Worm (Caenorhabditis elegans) whole organism, L1 larva: ENCODE measurements around the gene srd-18.

Experiments
- C04F5.9 ChIP-seq: sonication (generic microtip); optimal IDR thresholded peaks from 2 replicates; lab custom pipeline; 2016; ENCODE audit warnings: missing genetic modification characterization, missing compliant biosample characterization
- C34B4.2 ChIP-seq: sonication (generic microtip); optimal IDR thresholded peaks from 2 replicates; lab custom pipeline; 2017; ENCODE audit warnings: mild to moderate bottlenecking, missing genetic modification characterization, missing compliant biosample characterization
- alr-1 ChIP-seq: fragments of 200-800 bp; sonication (Bioruptor generic); optimal IDR thresholded peaks from 2 replicates; lab custom pipeline; 2018; ENCODE audit warnings: borderline replicate concordance, mild to moderate bottlenecking, missing genetic modification characterization, missing compliant biosample characterization
- aly-2 ChIP-seq: fragments of 150-350 bp; optimal IDR thresholded peaks from 2 replicates; lab custom pipeline; 2014; ENCODE audit warnings: missing biosample characterization, missing genetic modification characterization
- blmp-1 ChIP-seq: fragments of 150-350 bp; optimal IDR thresholded peaks from 2 replicates; lab custom pipeline; 2014; ENCODE audit warnings: missing biosample characterization, missing genetic modification characterization
- ceh-63 ChIP-seq: fragments of 200-800 bp; sonication (Bioruptor generic); optimal IDR thresholded peaks from 2 replicates; lab custom pipeline; 2018; ENCODE audit warnings: mild to moderate bottlenecking, missing genetic modification characterization, missing compliant biosample characterization
- efl-1 ChIP-seq, 4 experiments: fragments of 150-350 bp; optimal IDR thresholded peaks in 3 of 4; peaks in 1 of 4; 1 replicate in 1 of 4; 2 replicates in 3 of 4; lab custom pipeline; 2014; ENCODE audit warnings: missing biosample characterization in 2 of 4, missing genetic modification characterization in 2 of 4, missing genetic modification reagents in 2 of 4
- elt-2 ChIP-seq: sonication (generic microtip); optimal IDR thresholded peaks from 2 replicates; lab custom pipeline; 2016; ENCODE audit warnings: missing genetic modification characterization, mild to moderate bottlenecking, inconsistent platforms, missing compliant biosample characterization, missing genetic modification reagents
- fkh-8 ChIP-seq: sonication (generic microtip); optimal IDR thresholded peaks from 2 replicates; lab custom pipeline; 2016; ENCODE audit warnings: mild to moderate bottlenecking, missing genetic modification characterization, missing compliant biosample characterization
- hlh-17 ChIP-seq: fragments of 200-800 bp; sonication (Bioruptor generic); optimal IDR thresholded peaks from 2 replicates; lab custom pipeline; 2018; ENCODE audit warnings: missing genetic modification characterization, mild to moderate bottlenecking, missing compliant biosample characterization, moderate library complexity, borderline replicate concordance
- hlh-4 ChIP-seq: sonication (generic microtip); optimal IDR thresholded peaks from 2 replicates; lab custom pipeline; 2016; ENCODE audit warnings: mild to moderate bottlenecking, missing genetic modification characterization, missing compliant biosample characterization
- isw-1 ChIP-seq: fragments of 200-800 bp; sonication (Bioruptor generic); IDR thresholded peaks from 2 replicates; pipeline ENCODE4 v1.3.6; 2022; ENCODE audit warnings: missing genetic modification characterization, missing compliant biosample characterization
- lin-13 ChIP-seq: fragments of 150-350 bp; optimal IDR thresholded peaks from 2 replicates; lab custom pipeline; 2014; ENCODE audit warnings: missing biosample characterization, missing genetic modification reagents, missing genetic modification characterization
- lin-15B ChIP-seq: fragments of 150-350 bp; sonication (generic microtip); optimal IDR thresholded peaks from 3 replicates; lab custom pipeline; 2014; ENCODE audit warnings: missing biosample characterization, missing genetic modification characterization
- lin-35 ChIP-seq, 2 experiments: fragments of 150-350 bp; optimal IDR thresholded peaks; 2 replicates each; lab custom pipeline; 2014; ENCODE audit warnings: missing biosample characterization in 2 of 2, missing genetic modification characterization in 2 of 2, missing genetic modification reagents in 2 of 2
- lin-39 ChIP-seq: fragments of 150-350 bp; optimal IDR thresholded peaks from 2 replicates; lab custom pipeline; 2014; ENCODE audit warnings: missing biosample characterization, missing genetic modification reagents, missing genetic modification characterization
- mdl-1 ChIP-seq, 2 experiments: fragments of 150-350 bp; optimal IDR thresholded peaks; 2 replicates each; lab custom pipeline; 2014 to 2017; ENCODE audit warnings: missing biosample characterization in 2 of 2, missing genetic modification characterization in 2 of 2, inconsistent platforms in 1 of 2
- mep-1 ChIP-seq: fragments of 150-350 bp; optimal IDR thresholded peaks from 2 replicates; lab custom pipeline; 2014; ENCODE audit warnings: missing biosample characterization, missing genetic modification characterization
- nhr-19 ChIP-seq: fragments of 200-800 bp; sonication (Bioruptor generic); conservative IDR thresholded peaks from 2 replicates; pipeline ENCODE4 v1.3.6; 2022; ENCODE audit warnings: missing genetic modification characterization, missing compliant biosample characterization
- nhr-28 ChIP-seq: fragments of 150-350 bp; optimal IDR thresholded peaks from 2 replicates; lab custom pipeline; 2014; ENCODE audit warnings: missing biosample characterization, missing genetic modification characterization
- nhr-84 ChIP-seq: sonication (generic microtip); optimal IDR thresholded peaks from 2 replicates; lab custom pipeline; 2017; ENCODE audit warnings: missing biosample characterization, missing genetic modification characterization
- nhr-90 ChIP-seq: sonication (generic microtip); optimal IDR thresholded peaks from 2 replicates; lab custom pipeline; 2016; ENCODE audit warnings: mild to moderate bottlenecking, missing genetic modification characterization, missing compliant biosample characterization; ENCODE audit not compliant: poor library complexity
- pax-3 ChIP-seq: fragments of 200-800 bp; sonication (Bioruptor generic); optimal IDR thresholded peaks from 2 replicates; lab custom pipeline; 2018; ENCODE audit warnings: mild to moderate bottlenecking, missing genetic modification characterization, moderate library complexity, missing compliant biosample characterization
- rnt-1 ChIP-seq: sonication (generic microtip); optimal IDR thresholded peaks from 2 replicates; lab custom pipeline; 2016; ENCODE audit warnings: mild to moderate bottlenecking, missing genetic modification characterization, moderate library complexity, missing compliant biosample characterization
- snpc-4 ChIP-seq: fragments of 150-350 bp; optimal IDR thresholded peaks from 2 replicates; lab custom pipeline; 2014; ENCODE audit warnings: missing biosample characterization, missing genetic modification characterization
- tbx-2 ChIP-seq: sonication (generic microtip); optimal IDR thresholded peaks from 2 replicates; lab custom pipeline; 2016; ENCODE audit warnings: missing genetic modification characterization, missing compliant biosample characterization
- unc-130 ChIP-seq: fragments of 150-350 bp; optimal IDR thresholded peaks from 2 replicates; lab custom pipeline; 2017; ENCODE audit warnings: missing biosample characterization, missing genetic modification characterization, inconsistent platforms
- unc-30 ChIP-seq: sonication (generic microtip); optimal IDR thresholded peaks from 2 replicates; lab custom pipeline; 2017; ENCODE audit warnings: missing biosample characterization, missing genetic modification characterization
- unc-62 ChIP-seq: fragments of 150-350 bp; optimal IDR thresholded peaks from 2 replicates; lab custom pipeline; 2014; ENCODE audit warnings: missing biosample characterization, missing genetic modification reagents, missing genetic modification characterization
- zag-1 ChIP-seq: fragments of 150-350 bp; optimal IDR thresholded peaks from 2 replicates; lab custom pipeline; 2014; ENCODE audit warnings: missing biosample characterization, missing genetic modification characterization
- zip-4 ChIP-seq: fragments of 200-800 bp; sonication (Bioruptor generic); optimal IDR thresholded peaks from 2 replicates; lab custom pipeline; 2018; ENCODE audit warnings: mild to moderate bottlenecking, missing genetic modification characterization, moderate library complexity, missing compliant biosample characterization
- ztf-11 ChIP-seq, 2 experiments: sonication (generic microtip); optimal IDR thresholded peaks; 2 replicates each; lab custom pipeline; 2016 to 2017; ENCODE audit warnings: missing genetic modification characterization in 2 of 2, missing biosample characterization in 1 of 2, missing compliant biosample characterization in 1 of 2
- ztf-4 ChIP-seq: fragments of 150-350 bp; optimal IDR thresholded peaks from 2 replicates; lab custom pipeline; 2014; ENCODE audit warnings: missing biosample characterization, missing genetic modification characterization

The srd-18 gene

ce11 chrV:13423045-13423444 lies 3.6 kb downstream of the srd-18 start, which contains the start of gene srv-9:
srv-9 (minus strand) TSS chrV:13423145.
- TF ChIP-seq ztf-11 (tag; optimal IDR thresholded peaks at IDR 0.05; lab: Kevin White, UChicago) = no peak
- TF ChIP-seq lin-39 = no peak
- no peak for TF ChIP-seq efl-1 (optimal IDR thresholded peaks at IDR 0.05; lab: Kevin White, UChicago)
- TF ChIP-seq efl-1 (GFP tag; optimal IDR thresholded peaks at IDR 0.05 in 1 of 2; lab: Kevin White, UChicago) = no peak
- TF ChIP-seq nhr-19 (GFP tag; lab: Robert Waterston, UW) = no peak
- no peak for TF ChIP-seq isw-1 (GFP tag; lab: Robert Waterston, UW)
- TF ChIP-seq hlh-17 (GFP tag; lab: Kevin White, UChicago) = no peak
- TF ChIP-seq, all 84 proteins: peak for 0

ce11 chrV:13421697-13422096 lies 5.0 kb downstream of the srd-18 start:
- TF ChIP-seq lin-15B (no peak), elt-2 (tag; lab: Kevin White, UChicago) (peak; percentile 90)

- TF ChIP-seq unc-130 (no peak), lin-35 (GFP tag; optimal IDR thresholded peaks at IDR 0.05; lab: Kevin White, UChicago) (no peak), fkh-8 (tag; lab: Kevin White, UChicago) (peak; percentile 45)
Observed at ce11 chrV:13420640-13421039, 6.0 kb downstream of the srd-18 start, which contains the start of gene srv-8. srv-8 (minus strand) TSS chrV:13420740.

ce11 chrV:13417513-13417912 lies 9.2 kb downstream of the srd-18 start, which contains the start of gene F53F1.6:
F53F1.6 (minus strand) TSS chrV:13417613.
- TF ChIP-seq ztf-4 (tag; lab: Kevin White, UChicago) (no peak), lin-35 (GFP tag; optimal IDR thresholded peaks at IDR 0.05; lab: Kevin White, UChicago) (no peak), rnt-1 (tag; lab: Kevin White, UChicago) (no peak), pax-3 (tag; lab: Kevin White, UChicago) (no peak), hlh-4 (tag; lab: Kevin White, UChicago) (no peak), blmp-1 (tag; lab: Kevin White, UChicago) (no peak), efl-1 (optimal IDR thresholded peaks at IDR 0.05; lab: Kevin White, UChicago) (no peak), efl-1 (GFP tag; optimal IDR thresholded peaks at IDR 0.05 in 1 of 2; lab: Kevin White, UChicago) (no peak), mdl-1 (tag; optimal IDR thresholded peaks at IDR 0.05; lab: Kevin White, UChicago) (no peak), zag-1 (tag; lab: Kevin White, UChicago) (no peak), nhr-90 (tag; lab: Kevin White, UChicago) (no peak), nhr-84 (tag; lab: Kevin White, UChicago) (no peak), aly-2 (no peak), ceh-63 (GFP tag; lab: Kevin White, UChicago) (no peak), snpc-4 (tag; lab: Kevin White, UChicago) (no peak), mep-1 (tag; lab: Kevin White, UChicago) (no peak), C34B4.2 (tag; lab: Kevin White, UChicago) (no peak), lin-13 (GFP tag; lab: Kevin White, UChicago) (no peak), C04F5.9 (tag; lab: Kevin White, UChicago) (no peak), alr-1 (tag; lab: Kevin White, UChicago) (no peak), zip-4 (no peak)
- TF ChIP-seq, all 84 proteins: peak for 0

DNA sequence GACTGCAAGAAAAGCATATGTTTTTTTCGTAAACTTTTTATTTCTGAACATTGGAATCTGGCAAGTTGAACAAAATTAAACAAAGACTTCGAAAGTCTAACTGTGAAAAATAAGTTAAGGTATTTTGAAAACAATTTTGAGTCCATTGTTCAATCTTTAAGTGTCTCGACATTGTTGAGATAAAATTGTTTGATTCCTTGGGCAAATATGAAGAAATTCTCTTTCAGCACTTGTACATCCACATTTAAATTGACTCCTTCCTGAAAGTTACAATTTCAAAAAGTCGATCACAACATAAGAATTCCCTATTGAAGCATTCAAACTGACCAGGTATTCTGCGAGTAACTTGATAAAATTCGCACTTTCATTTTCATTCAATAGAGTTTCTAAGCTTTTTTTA lies 10.6 kb downstream of the srd-18 start:
- TF ChIP-seq unc-30 (tag; lab: Kevin White, UChicago) (no peak), unc-62 (no peak), nhr-28 (no peak), fkh-8 (tag; lab: Kevin White, UChicago) (no peak), tbx-2 (tag; lab: Kevin White, UChicago) (no peak), ztf-4 (tag; lab: Kevin White, UChicago) (peak; percentile 17)
